Fruit fly (Drosophila melanogaster) whole organism, embryonic: Measurements from ENCODE around the gene Rim2.

Experiments used
- ATbp ChIP-seq: fragments of 200-800 bp; sonication (Bioruptor generic); optimal IDR thresholded peaks from 2 replicates; lab custom pipeline; 2017; ENCODE audit warnings: missing biosample characterization, mild to moderate bottlenecking, missing genetic modification characterization, missing genetic modification reagents
- Ada2b ChIP-seq: fragments of 200-800 bp; sonication (Bioruptor generic); IDR thresholded peaks from 2 replicates; pipeline ENCODE4 v1.3.6; 2022; ENCODE audit warnings: missing biosample characterization, missing genetic modification characterization
- Atf6 ChIP-seq: fragments of 200-800 bp; sonication (Bioruptor generic); IDR thresholded peaks from 2 replicates; pipeline ENCODE4 v1.3.6; 2022; ENCODE audit warnings: missing biosample characterization, missing genetic modification characterization
- Awh ChIP-seq: fragments of 200-800 bp; sonication (Bioruptor generic); IDR thresholded peaks from 2 replicates; pipeline ENCODE4, ENCODE4 v1.3.6; 2022; ENCODE audit warnings: missing biosample characterization, missing genetic modification characterization
- Blimp-1 ChIP-seq: fragments of 200-800 bp; sonication (Bioruptor generic); optimal IDR thresholded peaks from 3 replicates; lab custom pipeline; 2018; ENCODE audit warnings: missing biosample characterization, missing genetic modification characterization, mild to moderate bottlenecking, moderate library complexity, missing genetic modification reagents
- CG11093 ChIP-seq: fragments of 200-800 bp; sonication (Bioruptor generic); IDR thresholded peaks from 3 replicates; pipeline ENCODE4 v1.3.6; 2022; ENCODE audit warnings: missing biosample characterization, missing genetic modification characterization
- CG15011 ChIP-seq: fragments of 200-800 bp; sonication (Bioruptor generic); optimal IDR thresholded peaks from 3 replicates; lab custom pipeline; 2018; ENCODE audit warnings: missing biosample characterization, mild to moderate bottlenecking, missing genetic modification characterization
- CG15479 ChIP-seq: fragments of 200-800 bp; sonication (Bioruptor generic); optimal IDR thresholded peaks from 3 replicates; lab custom pipeline; 2019; ENCODE audit warnings: missing biosample characterization, mild to moderate bottlenecking, missing genetic modification characterization, moderate library complexity
- CG16813 ChIP-seq: fragments of 200-800 bp; sonication (Bioruptor generic); IDR thresholded peaks from 3 replicates; pipeline ENCODE4 v1.3.6; 2022; ENCODE audit warnings: missing biosample characterization, missing genetic modification characterization; ENCODE audit not compliant: partially characterized antibody
- CG17829 ChIP-seq: fragments of 200-800 bp; optimal IDR thresholded peaks from 2 replicates; lab custom pipeline; 2019; ENCODE audit warnings: missing biosample characterization, mild to moderate bottlenecking, missing genetic modification characterization, moderate library complexity
- CG18599 ChIP-seq: fragments of 200-800 bp; sonication (Bioruptor generic); optimal IDR thresholded peaks from 3 replicates; lab custom pipeline; 2017; ENCODE audit warnings: missing biosample characterization, missing genetic modification characterization, mild to moderate bottlenecking, moderate library complexity, missing genetic modification reagents
- CG3163 ChIP-seq: fragments of 200-800 bp; sonication (Bioruptor generic); optimal IDR thresholded peaks from 3 replicates; lab custom pipeline; 2016; ENCODE audit warnings: missing biosample characterization, missing genetic modification characterization
- CG4404 ChIP-seq: fragments of 200-800 bp; sonication (Bioruptor generic); IDR thresholded peaks from 2 replicates; pipeline ENCODE4 v1.3.6; 2022; ENCODE audit warnings: missing biosample characterization, missing genetic modification characterization
- CG7987 ChIP-seq: fragments of 200-800 bp; sonication (Bioruptor generic); optimal IDR thresholded peaks from 2 replicates; lab custom pipeline; 2018; ENCODE audit warnings: missing biosample characterization, mild to moderate bottlenecking, missing genetic modification characterization, moderate library complexity
- CG9727 ChIP-seq: fragments of 200-800 bp; sonication (Bioruptor generic); optimal IDR thresholded peaks from 3 replicates; lab custom pipeline; 2017; ENCODE audit warnings: missing biosample characterization, mild to moderate bottlenecking, missing genetic modification characterization
- Deaf1 ChIP-seq: fragments of 200-800 bp; optimal IDR thresholded peaks from 3 replicates; lab custom pipeline; 2019; ENCODE audit warnings: missing biosample characterization, mild to moderate bottlenecking, missing genetic modification characterization, moderate library complexity
- E2f1 ChIP-seq: fragments of 200-800 bp; sonication (Bioruptor generic); IDR thresholded peaks from 2 replicates; pipeline ENCODE4 v1.3.6; 2022; ENCODE audit warnings: missing biosample characterization, missing genetic modification characterization
- Eip74EF ChIP-seq, 2 experiments: fragments of 200-800 bp in 1 of 2; fragments of >200 bp in 1 of 2; sonication (Bioruptor generic) in 1 of 2; optimal IDR thresholded peaks; 2 replicates each; lab custom pipeline; 2017 to 2019; ENCODE audit warnings: missing biosample characterization in 2 of 2, missing genetic modification characterization in 2 of 2, mild to moderate bottlenecking in 1 of 2, moderate library complexity in 1 of 2
- Elba2 ChIP-seq: fragments of 200-800 bp; sonication (Bioruptor generic); optimal IDR thresholded peaks from 3 replicates; lab custom pipeline; 2016; ENCODE audit warnings: missing biosample characterization, missing genetic modification characterization
- Fer1 ChIP-seq: fragments of 200-800 bp; sonication (Bioruptor generic); optimal IDR thresholded peaks from 2 replicates; lab custom pipeline; 2017; ENCODE audit warnings: missing biosample characterization, mild to moderate bottlenecking, missing genetic modification characterization
- Gug ChIP-seq: fragments of 200-800 bp; sonication (Bioruptor generic); IDR thresholded peaks from 4 replicates; pipeline ENCODE4 v1.3.6; 2022; ENCODE audit warnings: missing biosample characterization, missing genetic modification characterization
- Hey ChIP-seq: fragments of 200-800 bp; sonication (Bioruptor generic); optimal IDR thresholded peaks from 3 replicates; lab custom pipeline; 2018; ENCODE audit warnings: missing biosample characterization, mild to moderate bottlenecking, missing genetic modification characterization
- Med ChIP-seq: fragments of 200-800 bp; sonication (Bioruptor generic); peaks from one replicate; lab custom pipeline; 2016; ENCODE audit warnings: missing biosample characterization, missing genetic modification characterization, mild to moderate bottlenecking, inconsistent platforms, moderate library complexity
- Myb ChIP-seq: fragments of 200-800 bp; sonication (Bioruptor generic); optimal IDR thresholded peaks from 2 replicates; lab custom pipeline; 2016; ENCODE audit warnings: missing biosample characterization, missing genetic modification characterization
- Nf-YB ChIP-seq: fragments of 200-800 bp; sonication (Bioruptor generic); optimal IDR thresholded peaks from 3 replicates; lab custom pipeline; 2019; ENCODE audit warnings: missing biosample characterization, mild to moderate bottlenecking, missing genetic modification characterization, moderate library complexity
- Nf-YC ChIP-seq: fragments of 200-800 bp; optimal IDR thresholded peaks from 3 replicates; lab custom pipeline; 2019; ENCODE audit warnings: missing biosample characterization, mild to moderate bottlenecking, missing genetic modification characterization, moderate library complexity
- NfI ChIP-seq: fragments of 200-800 bp; sonication (Bioruptor generic); optimal IDR thresholded peaks from 3 replicates; lab custom pipeline; 2018; ENCODE audit warnings: missing biosample characterization, mild to moderate bottlenecking, missing genetic modification characterization, moderate library complexity
- Oaz ChIP-seq: fragments of 200-800 bp; sonication (Bioruptor generic); IDR thresholded peaks from 2 replicates; pipeline ENCODE4 v1.3.6; 2022; ENCODE audit warnings: missing biosample characterization, missing genetic modification characterization
- Taf1 ChIP-seq: fragments of 200-800 bp; sonication (Bioruptor generic); IDR thresholded peaks from 2 replicates; pipeline ENCODE4 v1.3.6; 2022; ENCODE audit warnings: missing biosample characterization, missing genetic modification characterization
- btn ChIP-seq: fragments of 200-800 bp; sonication (Bioruptor generic); optimal IDR thresholded peaks from 2 replicates; lab custom pipeline; 2016; ENCODE audit warnings: missing biosample characterization, missing genetic modification characterization
- cg ChIP-seq: fragments of 200-800 bp; sonication (Bioruptor generic); optimal IDR thresholded peaks from 3 replicates; lab custom pipeline; 2019; ENCODE audit warnings: missing biosample characterization, mild to moderate bottlenecking, missing genetic modification characterization, moderate library complexity
- chinmo ChIP-seq: fragments of 200-800 bp; sonication (Bioruptor generic); IDR thresholded peaks from 4 replicates; pipeline ENCODE4 v1.3.6; 2022; ENCODE audit warnings: missing biosample characterization, missing genetic modification characterization; ENCODE audit not compliant: partially characterized antibody
- crp ChIP-seq, 2 experiments: fragments of 200-800 bp; sonication (Bioruptor generic); optimal IDR thresholded peaks; 2 replicates in 1 of 2; 3 replicates in 1 of 2; lab custom pipeline; 2017; ENCODE audit warnings: missing biosample characterization in 2 of 2, missing genetic modification characterization in 2 of 2, mild to moderate bottlenecking in 1 of 2, moderate library complexity in 1 of 2
- cwo ChIP-seq: fragments of 200-800 bp; sonication (Bioruptor generic); optimal IDR thresholded peaks from 3 replicates; lab custom pipeline; 2017; ENCODE audit warnings: missing biosample characterization, missing genetic modification characterization, mild to moderate bottlenecking, moderate library complexity, missing genetic modification reagents
- eve ChIP-seq, 2 experiments: fragments of >200 bp; optimal IDR thresholded peaks; 2 replicates each; lab custom pipeline; 2017; ENCODE audit warnings: missing biosample characterization in 2 of 2, missing genetic modification characterization in 2 of 2
- exex ChIP-seq: fragments of 200-800 bp; sonication (Bioruptor generic); optimal IDR thresholded peaks from 4 replicates; lab custom pipeline; 2018; ENCODE audit warnings: missing biosample characterization, mild to moderate bottlenecking, missing genetic modification characterization, moderate library complexity
- gcm ChIP-seq: fragments of 200-800 bp; sonication (Bioruptor generic); optimal IDR thresholded peaks from 2 replicates; lab custom pipeline; 2019; ENCODE audit warnings: missing biosample characterization, mild to moderate bottlenecking, missing genetic modification characterization, moderate library complexity
- ham ChIP-seq: fragments of 200-800 bp; sonication (Bioruptor generic); IDR thresholded peaks from 2 replicates; pipeline ENCODE4 v1.3.6; 2022; ENCODE audit warnings: missing biosample characterization, missing genetic modification characterization
- kah ChIP-seq: fragments of 200-800 bp; sonication (Bioruptor generic); optimal IDR thresholded peaks from 2 replicates; lab custom pipeline; 2018; ENCODE audit warnings: missing biosample characterization, mild to moderate bottlenecking, missing genetic modification characterization
- kay ChIP-seq: fragments of 200-800 bp; sonication (Bioruptor generic); optimal IDR thresholded peaks from 2 replicates; lab custom pipeline; 2016; ENCODE audit warnings: missing biosample characterization, missing genetic modification characterization
- lab ChIP-seq: fragments of 200-800 bp; sonication (Bioruptor generic); optimal IDR thresholded peaks from 3 replicates; lab custom pipeline; 2017; ENCODE audit warnings: missing biosample characterization, missing genetic modification characterization, mild to moderate bottlenecking, moderate library complexity, missing genetic modification reagents
- mirr ChIP-seq: fragments of 200-800 bp; sonication (Bioruptor generic); optimal IDR thresholded peaks from 3 replicates; lab custom pipeline; 2018; ENCODE audit warnings: missing biosample characterization, mild to moderate bottlenecking, missing genetic modification characterization
- psq ChIP-seq: fragments of 200-800 bp; sonication (Bioruptor generic); optimal IDR thresholded peaks from 2 replicates; lab custom pipeline; 2017; ENCODE audit warnings: missing biosample characterization, missing genetic modification characterization
- row ChIP-seq: fragments of 200-800 bp; sonication (Bioruptor generic); IDR thresholded peaks from 3 replicates; pipeline ENCODE4 v1.3.6; 2022; ENCODE audit warnings: missing biosample characterization, missing genetic modification characterization
- sens ChIP-seq: fragments of 200-800 bp; sonication (Bioruptor generic); peaks from one replicate; lab custom pipeline; 2016; ENCODE audit warnings: missing biosample characterization, missing genetic modification characterization
- sim ChIP-seq: fragments of 200-800 bp; sonication (Bioruptor generic); IDR thresholded peaks from 2 replicates; pipeline ENCODE4 v1.3.6; 2022; ENCODE audit warnings: missing biosample characterization, missing genetic modification characterization
- unc-4 ChIP-seq: fragments of 200-800 bp; sonication (Bioruptor generic); IDR thresholded peaks from 2 replicates; pipeline ENCODE4 v1.3.6; 2022; ENCODE audit warnings: missing biosample characterization, missing genetic modification characterization; ENCODE audit not compliant: partially characterized antibody

The Rim2 gene

DNA sequence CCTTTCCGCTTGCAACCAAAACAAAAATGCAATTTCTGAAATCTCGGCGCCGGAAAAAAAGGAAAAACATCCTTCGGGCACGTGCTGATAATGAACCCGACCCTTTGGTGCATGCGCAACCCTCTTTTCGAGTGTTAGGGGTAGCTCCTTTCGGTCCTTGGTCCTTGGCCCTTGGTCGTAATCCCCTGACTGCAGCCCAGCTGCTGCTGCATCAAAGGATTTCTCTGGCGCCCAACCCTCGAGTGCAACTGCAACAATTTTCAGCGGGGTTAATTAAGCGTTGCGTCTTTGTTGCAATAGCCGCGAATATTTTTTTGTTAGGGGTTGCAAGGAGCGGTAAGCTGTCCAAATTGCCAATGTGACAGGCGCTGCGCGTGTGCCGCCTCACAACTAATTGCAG, 53.8 kb downstream of the Rim2 start (continued):
- no peak for TF ChIP-seq Eip74EF (GFP tag; optimal IDR thresholded peaks at IDR 0.05; lab: Kevin White, UChicago)

DNA sequence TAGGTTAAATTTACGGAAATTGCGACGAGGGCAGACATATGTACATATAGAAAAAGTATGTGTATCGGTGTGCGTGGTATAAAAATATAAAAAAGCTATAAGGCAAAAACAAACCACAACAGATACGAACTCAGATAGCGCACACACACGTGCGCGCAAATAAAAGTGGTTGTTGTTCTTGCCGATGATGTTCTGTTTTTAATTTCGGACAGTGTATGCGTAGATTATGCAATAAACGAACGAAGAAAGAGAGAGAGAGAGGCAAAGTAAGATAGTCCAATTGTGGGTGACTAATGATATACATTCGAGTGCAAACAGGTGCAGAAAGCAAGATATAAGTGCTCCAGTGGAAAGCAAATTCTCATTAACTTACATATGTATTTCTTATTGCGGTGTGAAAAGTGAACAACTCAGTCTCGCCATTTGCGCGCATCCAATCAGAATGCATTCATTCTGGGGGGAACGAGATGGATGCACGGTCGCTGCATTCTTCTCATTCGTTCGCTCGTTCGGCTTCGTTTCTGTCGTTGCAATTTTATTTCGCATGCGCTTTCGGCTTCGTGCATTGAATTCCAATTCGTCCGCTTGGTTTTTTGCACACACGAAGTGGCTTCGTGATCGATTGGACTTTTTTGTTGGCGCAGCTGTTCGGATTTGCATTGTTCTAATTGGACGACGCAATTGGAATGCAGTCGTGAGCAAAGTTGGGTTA, 54.7 kb downstream of the Rim2 start:
- no peak for TF ChIP-seq CG3163 (GFP tag; lab: Kevin White, UChicago)
- TF ChIP-seq CG7987 (GFP tag; lab: Kevin White, UChicago) = no peak
- peak; percentile 89 for TF ChIP-seq cwo (GFP tag; lab: Kevin White, UChicago)
- no peak for TF ChIP-seq gcm
- TF ChIP-seq Ada2b (GFP tag; lab: Robert Waterston, UW) = no peak
- no peak for TF ChIP-seq Myb (GFP tag; lab: Kevin White, UChicago)
- peak; percentile 47 for TF ChIP-seq Nf-YC (tag; lab: Kevin White, UChicago)
- TF ChIP-seq Blimp-1 (GFP tag; lab: Kevin White, UChicago) = no peak
- peak; percentile 34 for TF ChIP-seq sens (GFP tag; lab: Kevin White, UChicago)
- TF ChIP-seq CG15011 (GFP tag; lab: Kevin White, UChicago) = no peak
- peak; percentile 47 for TF ChIP-seq Med (GFP tag; lab: Kevin White, UChicago)
- TF ChIP-seq CG15479 = peak; percentile 85
- peak; percentile 22; the same call in 1 of the 3 replicates for TF ChIP-seq row (GFP tag; lab: Robert Waterston, UW)
- TF ChIP-seq btn (GFP tag; lab: Kevin White, UChicago) = no peak
- TF ChIP-seq exex (tag; lab: Kevin White, UChicago) = peak; percentile 32
- peak; percentile 17 for TF ChIP-seq Fer1 (GFP tag; lab: Kevin White, UChicago)
- TF ChIP-seq CG18599 = peak; percentile 15
- TF ChIP-seq Atf6 (GFP tag; lab: Robert Waterston, UW) = no peak
- no peak for TF ChIP-seq CG16813 (GFP tag; lab: Robert Waterston, UW)
- TF ChIP-seq unc-4 (GFP tag; lab: Robert Waterston, UW) = no peak
- no peak for TF ChIP-seq NfI (GFP tag; lab: Kevin White, UChicago)
- TF ChIP-seq CG9727 (GFP tag; lab: Kevin White, UChicago) = no peak
- peak; percentile 56 for TF ChIP-seq mirr (GFP tag; lab: Kevin White, UChicago)
- peak; percentile 49 for TF ChIP-seq lab
- peak; percentile 32 for TF ChIP-seq kah (GFP tag; lab: Kevin White, UChicago)
- TF ChIP-seq crp (GFP tag; optimal IDR thresholded peaks at IDR 0.05; lab: Kevin White, UChicago) = no peak
- TF ChIP-seq Oaz (GFP tag; lab: Robert Waterston, UW) = no peak
- TF ChIP-seq eve (GFP tag; optimal IDR thresholded peaks at IDR 0.05; lab: Kevin White, UChicago) = peak in 1 of 2 experiments; percentile 15
- no peak for TF ChIP-seq Awh (GFP tag; lab: Robert Waterston, UW)
- TF ChIP-seq E2f1 = no peak
- TF ChIP-seq Gug = no peak
- peak; percentile 57 for TF ChIP-seq Hey (tag; lab: Kevin White, UChicago)
- TF ChIP-seq ham = no peak
- TF ChIP-seq cg (GFP tag; lab: Kevin White, UChicago) = peak; percentile 57
- no peak for TF ChIP-seq psq
- TF ChIP-seq kay = no peak
- no peak for TF ChIP-seq ATbp
- peak; percentile 57 for TF ChIP-seq Deaf1 (tag; lab: Kevin White, UChicago)
- no peak for TF ChIP-seq sim (GFP tag; lab: Robert Waterston, UW)
- TF ChIP-seq Taf1 (GFP tag; lab: Robert Waterston, UW) = no peak
- no peak for TF ChIP-seq CG4404 (GFP tag; lab: Robert Waterston, UW)
- no peak for TF ChIP-seq CG17829
- TF ChIP-seq chinmo (GFP tag; lab: Robert Waterston, UW) = peak; percentile 96
- peak; percentile 74 for TF ChIP-seq Nf-YB (GFP tag; lab: Kevin White, UChicago)
- peak; percentile 77 for TF ChIP-seq Elba2 (GFP tag; lab: Kevin White, UChicago)
- no peak for TF ChIP-seq CG11093 (GFP tag; lab: Robert Waterston, UW)
